Fruit fly (Drosophila melanogaster) whole organism, embryonic: ENCODE measurements around the gene heph.

Source experiments
- CG10366 ChIP-seq: fragments of 200-800 bp; sonication (Bioruptor generic); IDR thresholded peaks from 2 replicates; pipeline ENCODE4 v1.3.6; 2022; ENCODE audit warnings: missing biosample characterization, missing genetic modification characterization
- CG10979 ChIP-seq: fragments of 200-800 bp; sonication (Bioruptor generic); optimal IDR thresholded peaks from 2 replicates; lab custom pipeline; 2018; ENCODE audit warnings: missing biosample characterization, mild to moderate bottlenecking, missing genetic modification characterization, moderate library complexity
- CG11504 ChIP-seq: fragments of 200-800 bp; sonication (Bioruptor generic); optimal IDR thresholded peaks from 3 replicates; lab custom pipeline; 2019; ENCODE audit warnings: missing biosample characterization, mild to moderate bottlenecking, missing genetic modification characterization, moderate library complexity
- CG13123 ChIP-seq: fragments of 200-800 bp; sonication (Bioruptor generic); optimal IDR thresholded peaks from 2 replicates; lab custom pipeline; 2016; ENCODE audit warnings: missing biosample characterization, missing genetic modification characterization
- CG13296 ChIP-seq: fragments of 200-800 bp; sonication (Bioruptor generic); optimal IDR thresholded peaks from 3 replicates; lab custom pipeline; 2018; ENCODE audit warnings: missing biosample characterization, mild to moderate bottlenecking, missing genetic modification characterization
- CG17186 ChIP-seq: fragments of 200-800 bp; sonication (Bioruptor generic); optimal IDR thresholded peaks from 3 replicates; lab custom pipeline; 2017; ENCODE audit warnings: missing biosample characterization, missing genetic modification reagents, missing genetic modification characterization
- CG17612 ChIP-seq: fragments of 200-800 bp; sonication (Bioruptor generic); IDR thresholded peaks from 2 replicates; pipeline ENCODE4 v1.3.6; 2022; ENCODE audit warnings: missing biosample characterization, missing genetic modification characterization
- CG3838 ChIP-seq: fragments of 200-800 bp; sonication (Bioruptor generic); optimal IDR thresholded peaks from 3 replicates; lab custom pipeline; 2016; ENCODE audit warnings: missing biosample characterization, missing genetic modification characterization
- CG4282 ChIP-seq: fragments of 200-800 bp; sonication (Bioruptor generic); optimal IDR thresholded peaks from 2 replicates; lab custom pipeline; 2016; ENCODE audit warnings: missing biosample characterization, missing genetic modification characterization
- CG8765 ChIP-seq: fragments of 200-800 bp; sonication (Bioruptor generic); IDR thresholded peaks from 2 replicates; pipeline ENCODE4 v1.3.6; 2022; ENCODE audit warnings: missing biosample characterization, missing genetic modification characterization
- CG8924 ChIP-seq: fragments of 200-800 bp; optimal IDR thresholded peaks from 3 replicates; lab custom pipeline; 2019; ENCODE audit warnings: missing biosample characterization, mild to moderate bottlenecking, missing genetic modification characterization, moderate library complexity
- CG9727 ChIP-seq: fragments of 200-800 bp; sonication (Bioruptor generic); optimal IDR thresholded peaks from 3 replicates; lab custom pipeline; 2017; ENCODE audit warnings: missing biosample characterization, mild to moderate bottlenecking, missing genetic modification characterization
- CG9797 ChIP-seq: fragments of 200-800 bp; sonication (Bioruptor generic); optimal IDR thresholded peaks from 3 replicates; lab custom pipeline; 2018; ENCODE audit warnings: missing biosample characterization, mild to moderate bottlenecking, missing genetic modification characterization
- Dbx ChIP-seq: fragments of 200-800 bp; sonication (Bioruptor generic); IDR thresholded peaks from 3 replicates; pipeline ENCODE4 v1.3.6; 2022; ENCODE audit warnings: missing biosample characterization, missing genetic modification characterization
- Drgx ChIP-seq: fragments of 200-800 bp; sonication (Bioruptor generic); IDR thresholded peaks from 2 replicates; pipeline ENCODE4 v1.3.6; 2022; ENCODE audit warnings: missing biosample characterization, missing genetic modification characterization
- ERR ChIP-seq: fragments of 200-800 bp; sonication (Bioruptor generic); optimal IDR thresholded peaks from 2 replicates; lab custom pipeline; 2016; ENCODE audit warnings: missing biosample characterization, missing genetic modification characterization
- Fer2 ChIP-seq: fragments of 200-800 bp; sonication (Bioruptor generic); optimal IDR thresholded peaks from 2 replicates; lab custom pipeline; 2018; ENCODE audit warnings: missing biosample characterization, mild to moderate bottlenecking, missing genetic modification characterization, moderate library complexity
- Fer3 ChIP-seq: fragments of 200-800 bp; sonication (Bioruptor generic); optimal IDR thresholded peaks from 2 replicates; lab custom pipeline; 2018; ENCODE audit warnings: missing biosample characterization, mild to moderate bottlenecking, missing genetic modification characterization, moderate library complexity
- Hand ChIP-seq: fragments of 200-800 bp; sonication (Bioruptor generic); optimal IDR thresholded peaks from 2 replicates; lab custom pipeline; 2017; ENCODE audit warnings: mild to moderate bottlenecking, missing biosample characterization, missing genetic modification reagents, missing genetic modification characterization
- Poxn ChIP-seq: fragments of 200-800 bp; sonication (Bioruptor generic); IDR thresholded peaks from 2 replicates; pipeline ENCODE4 v1.3.6; 2022; ENCODE audit warnings: missing biosample characterization, missing genetic modification characterization
- Sry-β ChIP-seq: fragments of 200-800 bp; sonication (Bioruptor generic); optimal IDR thresholded peaks from 2 replicates; lab custom pipeline; 2018; ENCODE audit warnings: missing biosample characterization, mild to moderate bottlenecking, missing genetic modification characterization, moderate library complexity
- Usf ChIP-seq: fragments of 200-800 bp; sonication (Bioruptor generic); optimal IDR thresholded peaks from 2 replicates; lab custom pipeline; 2017; ENCODE audit warnings: missing genotype, missing biosample characterization, missing genetic modification characterization
- Vsx1 ChIP-seq: fragments of 200-800 bp; sonication (Bioruptor generic); optimal IDR thresholded peaks from 2 replicates; lab custom pipeline; 2017; ENCODE audit warnings: missing biosample characterization, mild to moderate bottlenecking, missing genetic modification characterization, missing genetic modification reagents
- ara ChIP-seq: fragments of 200-800 bp; sonication (Bioruptor generic); IDR thresholded peaks from 2 replicates; pipeline ENCODE4 v1.3.6; 2022; ENCODE audit warnings: missing biosample characterization, missing genetic modification characterization
- az2 ChIP-seq: fragments of 200-800 bp; sonication (Bioruptor generic); optimal IDR thresholded peaks from 3 replicates; lab custom pipeline; 2016; ENCODE audit warnings: missing biosample characterization, missing genetic modification characterization
- cad ChIP-seq: fragments of >200 bp; optimal IDR thresholded peaks from 2 replicates; lab custom pipeline; 2017; ENCODE audit warnings: missing biosample characterization, missing genetic modification characterization
- chif ChIP-seq, 2 experiments: fragments of 200-800 bp; sonication (Bioruptor generic); optimal IDR thresholded peaks; 3 replicates each; lab custom pipeline; 2016; ENCODE audit warnings: missing biosample characterization in 2 of 2, missing genetic modification characterization in 2 of 2
- da ChIP-seq: fragments of 200-800 bp; sonication (Bioruptor generic); optimal IDR thresholded peaks from 2 replicates; lab custom pipeline; 2016; ENCODE audit warnings: missing biosample characterization, missing genetic modification characterization
- disco-r ChIP-seq: fragments of 200-800 bp; sonication (Bioruptor generic); optimal IDR thresholded peaks from 2 replicates; lab custom pipeline; 2016; ENCODE audit warnings: missing biosample characterization, missing genetic modification characterization
- dmrt11E ChIP-seq: fragments of 200-800 bp; sonication (Bioruptor generic); optimal IDR thresholded peaks from 3 replicates; lab custom pipeline; 2018; ENCODE audit warnings: missing biosample characterization, mild to moderate bottlenecking, missing genetic modification characterization, moderate library complexity
- dysf ChIP-seq: fragments of 200-800 bp; sonication (Bioruptor generic); IDR thresholded peaks from 3 replicates; pipeline ENCODE4 v1.3.6; 2022; ENCODE audit warnings: missing biosample characterization, missing genetic modification characterization
- eyg ChIP-seq: fragments of 200-800 bp; sonication (Bioruptor generic); optimal IDR thresholded peaks from 3 replicates; lab custom pipeline; 2016; ENCODE audit warnings: missing biosample characterization, missing genetic modification characterization
- fd64A ChIP-seq: fragments of 200-800 bp; sonication (Bioruptor generic); optimal IDR thresholded peaks from 3 replicates; lab custom pipeline; 2018; ENCODE audit warnings: missing biosample characterization, mild to moderate bottlenecking, missing genetic modification characterization
- gcm ChIP-seq: fragments of 200-800 bp; sonication (Bioruptor generic); optimal IDR thresholded peaks from 2 replicates; lab custom pipeline; 2019; ENCODE audit warnings: missing biosample characterization, mild to moderate bottlenecking, missing genetic modification characterization, moderate library complexity
- gcm2 ChIP-seq: fragments of 200-800 bp; sonication (Bioruptor generic); optimal IDR thresholded peaks from 2 replicates; lab custom pipeline; 2016; ENCODE audit warnings: missing biosample characterization, missing genetic modification characterization
- gro ChIP-seq: fragments of 200-800 bp; sonication (Bioruptor generic); optimal IDR thresholded peaks from 2 replicates; lab custom pipeline; 2016; ENCODE audit warnings: missing biosample characterization, missing genetic modification characterization
- gsb ChIP-seq: fragments of 200-800 bp; sonication (Bioruptor generic); IDR thresholded peaks from 2 replicates; pipeline ENCODE4 v1.3.6; 2022; ENCODE audit warnings: missing biosample characterization, missing genetic modification characterization
- her ChIP-seq: fragments of 200-800 bp; sonication (Bioruptor generic); optimal IDR thresholded peaks from 2 replicates; lab custom pipeline; 2016; ENCODE audit warnings: missing biosample characterization, missing genetic modification characterization
- inv ChIP-seq: fragments of 200-800 bp; sonication (Bioruptor generic); IDR thresholded peaks from 2 replicates; pipeline ENCODE4 v1.3.6; 2022; ENCODE audit warnings: missing biosample characterization, missing genetic modification characterization; ENCODE audit not compliant: partially characterized antibody
- knrl ChIP-seq: fragments of 200-800 bp; sonication (Bioruptor generic); IDR thresholded peaks from 3 replicates; pipeline ENCODE4 v1.3.6; 2022; ENCODE audit warnings: missing biosample characterization, missing genetic modification characterization; ENCODE audit not compliant: partially characterized antibody
- lab ChIP-seq: fragments of 200-800 bp; sonication (Bioruptor generic); optimal IDR thresholded peaks from 3 replicates; lab custom pipeline; 2017; ENCODE audit warnings: missing biosample characterization, missing genetic modification characterization, mild to moderate bottlenecking, moderate library complexity, missing genetic modification reagents
- lola ChIP-seq, 3 experiments: fragments of >200 bp in 2 of 3; fragments of 200-800 bp in 1 of 3; sonication (Bioruptor generic) in 1 of 3; optimal IDR thresholded peaks; 2 replicates each; lab custom pipeline; 2017 to 2019; ENCODE audit warnings: missing biosample characterization in 3 of 3, missing genetic modification characterization in 3 of 3, mild to moderate bottlenecking in 1 of 3, moderate library complexity in 1 of 3
- otp ChIP-seq: fragments of 200-800 bp; sonication (Bioruptor generic); IDR thresholded peaks from 3 replicates; pipeline ENCODE4, ENCODE4 v1.3.6; 2022; ENCODE audit warnings: missing biosample characterization, missing genetic modification characterization
- ranshi ChIP-seq: fragments of 200-800 bp; sonication (Bioruptor generic); IDR thresholded peaks from 2 replicates; pipeline ENCODE4 v1.3.6; 2022; ENCODE audit warnings: missing biosample characterization, missing genetic modification characterization
- schlank ChIP-seq: fragments of 200-800 bp; sonication (Bioruptor generic); optimal IDR thresholded peaks from 2 replicates; lab custom pipeline; 2018; ENCODE audit warnings: missing biosample characterization, mild to moderate bottlenecking, missing genetic modification characterization
- sens-2 ChIP-seq: fragments of 200-800 bp; sonication (Bioruptor generic); IDR thresholded peaks from 2 replicates; pipeline ENCODE4 v1.3.6; 2022; ENCODE audit warnings: missing biosample characterization, missing genetic modification characterization
- trem ChIP-seq: fragments of 200-800 bp; optimal IDR thresholded peaks from 3 replicates; lab custom pipeline; 2019; ENCODE audit warnings: missing biosample characterization, mild to moderate bottlenecking, missing genetic modification characterization, moderate library complexity
- ttk ChIP-seq: fragments of 200-800 bp; sonication (Bioruptor generic); IDR thresholded peaks from 2 replicates; pipeline ENCODE4 v2.1.2; 2022; ENCODE audit warnings: missing biosample characterization, missing genetic modification characterization
- unc-4 ChIP-seq: fragments of 200-800 bp; sonication (Bioruptor generic); IDR thresholded peaks from 2 replicates; pipeline ENCODE4 v1.3.6; 2022; ENCODE audit warnings: missing biosample characterization, missing genetic modification characterization; ENCODE audit not compliant: partially characterized antibody
- vfl ChIP-seq: fragments of 200-800 bp; sonication (Bioruptor generic); optimal IDR thresholded peaks from 2 replicates; lab custom pipeline; 2016; ENCODE audit warnings: missing biosample characterization, missing genetic modification characterization
- zfh1 ChIP-seq: fragments of 200-800 bp; sonication (Bioruptor generic); IDR thresholded peaks from 3 replicates; pipeline ENCODE4 v1.3.6; 2022; ENCODE audit warnings: missing biosample characterization, missing genetic modification characterization

The heph gene

DNA sequence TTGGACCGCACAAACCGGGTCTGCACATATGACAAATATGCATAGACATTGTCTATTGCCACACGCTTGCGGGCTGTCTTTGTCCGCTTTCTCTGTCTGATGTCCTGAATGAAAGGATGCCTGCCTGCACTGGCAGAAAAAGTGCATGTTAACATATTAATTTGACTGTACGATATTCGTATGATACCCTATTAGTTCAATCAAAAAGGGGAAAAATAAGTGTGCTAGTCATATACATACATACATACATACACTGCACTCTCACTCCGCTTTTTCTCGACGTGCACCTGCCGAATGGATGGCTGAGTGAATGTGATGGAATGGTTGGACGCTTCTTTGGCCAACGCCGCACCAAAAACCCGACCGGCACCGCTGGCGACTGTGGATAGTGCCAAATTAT, 113.7 kb downstream of the heph start (continued):
- TF ChIP-seq Hand (no peak), knrl (GFP tag; lab: Robert Waterston, UW) (no peak), fd64A (GFP tag; lab: Kevin White, UChicago) (no peak), CG10366 (GFP tag; lab: Robert Waterston, UW) (no peak), Poxn (GFP tag; lab: Robert Waterston, UW) (no peak), cad (GFP tag; lab: Kevin White, UChicago) (no peak), Vsx1 (GFP tag; lab: Kevin White, UChicago) (no peak), az2 (GFP tag; lab: Kevin White, UChicago) (no peak), Sry-β (GFP tag; lab: Kevin White, UChicago) (no peak), dysf (GFP tag; lab: Robert Waterston, UW) (peak; percentile 42; the same call in 1 of the 3 replicates), CG17612 (no peak), disco-r (GFP tag; lab: Kevin White, UChicago) (no peak), sens-2 (GFP tag; lab: Robert Waterston, UW) (no peak), gsb (GFP tag; lab: Robert Waterston, UW) (no peak), Fer2 (no peak), vfl (GFP tag; lab: Kevin White, UChicago) (no peak), gcm2 (no peak), dmrt11E (tag; lab: Kevin White, UChicago) (peak; percentile 48), CG8924 (tag; lab: Kevin White, UChicago) (peak; percentile 2), CG9797 (GFP tag; lab: Kevin White, UChicago) (no peak), eyg (GFP tag; lab: Kevin White, UChicago) (no peak), CG17186 (no peak), da (GFP tag; lab: Kevin White, UChicago) (no peak), ttk (GFP tag; lab: Robert Waterston, UW) (no peak), inv (no peak), Drgx (GFP tag; lab: Robert Waterston, UW) (0 out of 2 replicates have a peak, but pooled peaks have one; percentile 43), gro (no peak), CG9727 (GFP tag; lab: Kevin White, UChicago) (peak; percentile 5), CG11504 (tag; lab: Kevin White, UChicago) (peak; percentile 33), zfh1 (peak; percentile 61; the same call in 2 of the 3 replicates), CG10979 (tag; lab: Kevin White, UChicago) (peak; percentile 24), CG13296 (GFP tag; lab: Kevin White, UChicago) (no peak), CG8765 (GFP tag; lab: Robert Waterston, UW) (peak; percentile 14; the same call in 1 of the 2 replicates), Fer3 (no peak), CG4282 (GFP tag; lab: Kevin White, UChicago) (no peak), CG3838 (no peak), lola (GFP tag; optimal IDR thresholded peaks at IDR 0.05; lab: Kevin White, UChicago) (peak in 1 of 3 experiments; percentile 10), lab (GFP tag; lab: Kevin White, UChicago) (peak; percentile 1), gcm (no peak), trem (tag; lab: Kevin White, UChicago) (no peak), unc-4 (GFP tag; lab: Robert Waterston, UW) (no peak), ranshi (GFP tag; lab: Robert Waterston, UW) (0 out of 2 replicates have a peak, but pooled peaks have one; percentile 7), ERR (GFP tag; lab: Kevin White, UChicago) (no peak), Dbx (no peak), CG13123 (GFP tag; lab: Kevin White, UChicago) (no peak), schlank (tag; lab: Kevin White, UChicago) (no peak), Usf (GFP tag; lab: Kevin White, UChicago) (no peak), chif (GFP tag; optimal IDR thresholded peaks at IDR 0.05; lab: Kevin White, UChicago) (peak in 1 of 2 experiments; percentile 32), otp (GFP tag; lab: Robert Waterston, UW) (no peak), her (GFP tag; lab: Kevin White, UChicago) (no peak), ara (GFP tag; lab: Robert Waterston, UW) (peak; percentile 43; the same call in 1 of the 2 replicates)
